Worm (Caenorhabditis elegans) whole organism, mixed stage, embryonic: ENCODE measurements around the gene T19C4.24.

Source experiments
- M03D4.4 ChIP-seq: sonication (generic microtip); optimal IDR thresholded peaks from 2 replicates; lab custom pipeline; 2017; ENCODE audit warnings: mild to moderate bottlenecking, missing genetic modification characterization, missing compliant biosample characterization
- bed-3 ChIP-seq: fragments of 200-800 bp; sonication (Bioruptor generic); optimal IDR thresholded peaks from 3 replicates; lab custom pipeline; 2018; ENCODE audit warnings: mild to moderate bottlenecking, missing genetic modification characterization, moderate library complexity, missing compliant biosample characterization
- ceh-39 ChIP-seq: fragments of 150-350 bp; optimal IDR thresholded peaks from 2 replicates; lab custom pipeline; 2014; ENCODE audit warnings: missing biosample characterization, missing genetic modification characterization
- ceh-43 ChIP-seq: fragments of 200-800 bp; sonication (Bioruptor generic); optimal IDR thresholded peaks from 2 replicates; lab custom pipeline; 2018; ENCODE audit warnings: mild to moderate bottlenecking, missing genetic modification characterization, moderate library complexity, missing compliant biosample characterization
- ceh-83 ChIP-seq: fragments of 200-800 bp; sonication (Bioruptor generic); optimal IDR thresholded peaks from 2 replicates; lab custom pipeline; 2018; ENCODE audit warnings: mild to moderate bottlenecking, missing genetic modification characterization, missing compliant biosample characterization
- ces-1 ChIP-seq: fragments of 150-350 bp; optimal IDR thresholded peaks from 2 replicates; lab custom pipeline; 2014; ENCODE audit warnings: missing biosample characterization, missing genetic modification reagents, missing genetic modification characterization
- drap-1 ChIP-seq: fragments of 200-800 bp; sonication (Bioruptor generic); optimal IDR thresholded peaks from 3 replicates; lab custom pipeline; 2018; ENCODE audit warnings: mild to moderate bottlenecking, missing genetic modification characterization, missing compliant biosample characterization
- elt-1 ChIP-seq: sonication (generic microtip); optimal IDR thresholded peaks from 2 replicates; lab custom pipeline; 2017; ENCODE audit warnings: missing genetic modification characterization, mild to moderate bottlenecking, missing compliant biosample characterization, antibody characterized with exemption, moderate library complexity, borderline replicate concordance; ENCODE audit not compliant: insufficient read depth
- flh-1 ChIP-seq: fragments of 200-800 bp; sonication (Bioruptor generic); optimal IDR thresholded peaks from 2 replicates; lab custom pipeline; 2018; ENCODE audit warnings: mild to moderate bottlenecking, missing genetic modification characterization, moderate library complexity, missing compliant biosample characterization
- ham-2 ChIP-seq: fragments of 200-800 bp; sonication (Bioruptor generic); optimal IDR thresholded peaks from 2 replicates; lab custom pipeline; 2018; ENCODE audit warnings: mild to moderate bottlenecking, missing genetic modification characterization, missing compliant biosample characterization
- hlh-1 ChIP-seq: fragments of 150-350 bp; optimal IDR thresholded peaks from 2 replicates; lab custom pipeline; 2014; ENCODE audit warnings: missing biosample characterization, missing genetic modification reagents, missing genetic modification characterization
- lin-13 ChIP-seq: fragments of 150-350 bp; optimal IDR thresholded peaks from 2 replicates; lab custom pipeline; 2014; ENCODE audit warnings: missing biosample characterization, missing genetic modification characterization
- lin-32 ChIP-seq: fragments of 200-800 bp; sonication (Bioruptor generic); optimal IDR thresholded peaks from 2 replicates; lab custom pipeline; 2018; ENCODE audit warnings: mild to moderate bottlenecking, missing genetic modification characterization, missing compliant biosample characterization
- lsy-2 ChIP-seq: fragments of 150-350 bp; optimal IDR thresholded peaks from 2 replicates; lab custom pipeline; 2014; ENCODE audit warnings: missing biosample characterization, missing genetic modification characterization
- mab-5 ChIP-seq: fragments of 150-350 bp; optimal IDR thresholded peaks from 2 replicates; lab custom pipeline; 2014; ENCODE audit warnings: missing biosample characterization, missing genetic modification characterization
- mep-1 ChIP-seq: fragments of 150-350 bp; optimal IDR thresholded peaks from 2 replicates; lab custom pipeline; 2017; ENCODE audit warnings: missing biosample characterization, missing genetic modification reagents, missing genetic modification characterization, inconsistent platforms
- mls-2 ChIP-seq: sonication (generic microtip); optimal IDR thresholded peaks from 2 replicates; lab custom pipeline; 2016; ENCODE audit warnings: mild to moderate bottlenecking, missing genetic modification characterization, moderate library complexity, missing compliant biosample characterization
- nhr-12 ChIP-seq: fragments of 150-350 bp; optimal IDR thresholded peaks from 2 replicates; lab custom pipeline; 2014; ENCODE audit warnings: missing biosample characterization, missing genetic modification characterization
- nhr-2 ChIP-seq: fragments of 150-350 bp; optimal IDR thresholded peaks from 2 replicates; lab custom pipeline; 2014; ENCODE audit warnings: missing biosample characterization, missing genetic modification characterization
- nhr-237 ChIP-seq: fragments of 150-350 bp; optimal IDR thresholded peaks from 2 replicates; lab custom pipeline; 2014; ENCODE audit warnings: missing biosample characterization, missing genetic modification characterization
- nhr-76 ChIP-seq: sonication (generic microtip); optimal IDR thresholded peaks from 2 replicates; lab custom pipeline; 2017; ENCODE audit warnings: missing biosample characterization, missing genetic modification characterization
- pha-4 ChIP-seq: fragments of 150-350 bp; optimal IDR thresholded peaks from 2 replicates; lab custom pipeline; 2018; ENCODE audit warnings: missing biosample characterization, missing genetic modification reagents, missing genetic modification characterization
- sem-2 ChIP-seq: fragments of 200-800 bp; sonication (Bioruptor generic); optimal IDR thresholded peaks from 2 replicates; lab custom pipeline; 2018; ENCODE audit warnings: mild to moderate bottlenecking, missing genetic modification characterization, missing compliant biosample characterization
- sptf-1 ChIP-seq: sonication (generic microtip); optimal IDR thresholded peaks from 2 replicates; lab custom pipeline; 2017; ENCODE audit warnings: mild to moderate bottlenecking, missing genetic modification characterization, moderate library complexity, missing compliant biosample characterization
- tbx-8 ChIP-seq: fragments of 200-800 bp; sonication (Bioruptor generic); optimal IDR thresholded peaks from 2 replicates; lab custom pipeline; 2018; ENCODE audit warnings: mild to moderate bottlenecking, missing genetic modification characterization, moderate library complexity, missing compliant biosample characterization
- unc-120 ChIP-seq: sonication (generic microtip); optimal IDR thresholded peaks from 2 replicates; lab custom pipeline; 2017; ENCODE audit warnings: missing genetic modification characterization, missing compliant biosample characterization; ENCODE audit not compliant: poor library complexity, severe bottlenecking
- unc-62 ChIP-seq: fragments of 150-350 bp; optimal IDR thresholded peaks from 2 replicates; lab custom pipeline; 2014; ENCODE audit warnings: missing biosample characterization, missing genetic modification reagents, missing genetic modification characterization
- zip-8 ChIP-seq: fragments of 150-350 bp; optimal IDR thresholded peaks from 2 replicates; lab custom pipeline; 2014; ENCODE audit warnings: missing biosample characterization, missing genetic modification characterization
- ztf-11 ChIP-seq: fragments of 150-350 bp; optimal IDR thresholded peaks from 2 replicates; lab custom pipeline; 2014; ENCODE audit warnings: missing biosample characterization, missing genetic modification characterization

T19C4.24 gene

DNA sequence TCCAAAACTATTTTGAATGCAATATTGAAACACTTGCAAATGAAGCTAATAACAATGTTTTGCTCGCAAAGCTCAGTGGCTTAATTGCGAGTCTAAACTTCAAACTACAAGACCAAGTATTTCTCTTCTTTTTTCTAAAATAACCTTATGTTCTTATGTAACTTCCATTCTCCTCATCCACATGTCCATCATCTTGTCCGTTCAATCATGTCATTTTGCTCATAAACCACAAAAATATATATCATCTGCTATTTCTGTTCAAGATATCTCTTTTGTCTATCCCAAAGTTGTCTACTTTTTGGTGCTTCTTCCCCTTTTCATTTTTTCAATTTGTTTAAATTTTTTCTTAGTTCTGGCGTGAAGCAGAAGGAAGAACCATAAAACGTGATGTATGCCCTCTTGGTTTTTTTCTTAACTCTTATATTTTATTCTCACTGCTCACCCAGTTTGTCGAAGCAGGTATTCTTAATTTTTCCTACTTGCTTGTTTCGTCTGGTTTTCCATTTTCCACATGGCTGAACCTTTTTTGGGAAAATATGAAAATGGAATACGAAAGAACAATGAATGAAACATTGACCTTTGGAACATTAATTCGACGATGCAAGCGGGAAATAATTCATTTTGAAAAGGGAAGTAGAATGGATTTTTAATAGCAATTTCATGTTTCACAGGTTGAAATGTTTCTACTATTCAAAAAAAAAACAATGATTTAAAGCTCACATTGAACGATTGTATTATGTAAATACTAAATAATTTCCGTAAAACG is 23.9 kb upstream of the T19C4.24 start:
- TF ChIP-seq ces-1 (GFP tag; lab: Kevin White, UChicago), result no peak
- no peak for TF ChIP-seq zip-8 (tag; lab: Kevin White, UChicago)
- TF ChIP-seq nhr-12, result no peak
- no peak for TF ChIP-seq ham-2 (GFP tag; lab: Kevin White, UChicago)

DNA sequence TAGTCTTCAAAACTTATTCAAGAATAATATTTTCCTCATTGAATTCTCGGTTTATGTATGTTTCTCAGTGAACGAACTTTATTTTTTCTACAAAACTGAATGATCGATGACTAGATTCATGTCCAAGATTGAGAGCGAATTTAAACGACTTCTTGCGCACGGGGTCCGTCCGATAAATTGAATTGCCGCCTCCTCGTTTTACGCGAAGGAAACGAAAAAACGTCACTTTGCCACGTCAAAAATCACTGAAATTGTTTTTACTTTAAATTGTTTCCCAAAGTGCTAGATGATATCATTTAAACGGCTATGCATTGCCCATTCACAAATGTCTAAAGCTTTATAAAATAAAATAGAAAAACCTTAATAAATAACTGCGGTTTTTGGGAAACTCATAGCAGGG is 20.9 kb upstream of the T19C4.24 start:
- TF ChIP-seq unc-62 (GFP tag; lab: Kevin White, UChicago), result no peak
- no peak for TF ChIP-seq hlh-1 (tag; lab: Kevin White, UChicago)
- TF ChIP-seq lin-32, result no peak
- TF ChIP-seq unc-120 (tag; lab: Kevin White, UChicago), result no peak
- TF ChIP-seq flh-1 (GFP tag; lab: Kevin White, UChicago), result no peak
- no peak for TF ChIP-seq bed-3 (GFP tag; lab: Kevin White, UChicago)
- no peak for TF ChIP-seq ceh-43 (GFP tag; lab: Kevin White, UChicago)
- TF ChIP-seq lin-13 (tag; lab: Kevin White, UChicago), result no peak
- TF ChIP-seq ham-2 (GFP tag; lab: Kevin White, UChicago), result no peak
- TF ChIP-seq ces-1 (GFP tag; lab: Kevin White, UChicago), result no peak
- no peak for TF ChIP-seq sptf-1 (tag; lab: Kevin White, UChicago)
- TF ChIP-seq ceh-83 (GFP tag; lab: Kevin White, UChicago), result no peak
- no peak for TF ChIP-seq mab-5 (tag; lab: Kevin White, UChicago)
- TF ChIP-seq lsy-2 (tag; lab: Kevin White, UChicago), result no peak
- no peak for TF ChIP-seq nhr-237 (tag; lab: Kevin White, UChicago)
- TF ChIP-seq elt-1, result no peak
- no peak for TF ChIP-seq ceh-39 (tag; lab: Kevin White, UChicago)
- TF ChIP-seq nhr-2 (tag; lab: Kevin White, UChicago), result no peak

ce11 chrV:11164475-11164874 is 17.7 kb upstream of the T19C4.24 start, which contains the start of gene srg-40:
srg-40 (minus strand) TSS chrV:11164575.
- TF ChIP-seq flh-1 (GFP tag; lab: Kevin White, UChicago), result no peak
- TF ChIP-seq tbx-8 (GFP tag; lab: Kevin White, UChicago), result no peak
- no peak for TF ChIP-seq pha-4 (tag; lab: Kevin White, UChicago)
- TF ChIP-seq mep-1, result no peak
- no peak for TF ChIP-seq ztf-11 (tag; lab: Kevin White, UChicago)
- TF ChIP-seq mab-5 (tag; lab: Kevin White, UChicago), result no peak
- no peak for TF ChIP-seq unc-120 (tag; lab: Kevin White, UChicago)
- no peak for TF ChIP-seq elt-1
- TF ChIP-seq nhr-76 (tag; lab: Kevin White, UChicago), result no peak
- TF ChIP-seq mls-2, result no peak
- TF ChIP-seq sptf-1 (tag; lab: Kevin White, UChicago), result no peak
- TF ChIP-seq nhr-2 (tag; lab: Kevin White, UChicago), result no peak
- TF ChIP-seq nhr-12, result no peak
- TF ChIP-seq ceh-43 (GFP tag; lab: Kevin White, UChicago), result no peak
- TF ChIP-seq ham-2 (GFP tag; lab: Kevin White, UChicago), result no peak

ce11 chrV:11161791-11162190 is 15.0 kb upstream of the T19C4.24 start, which contains the start of gene srg-41:
srg-41 (minus strand) TSS chrV:11161891.
- TF ChIP-seq mep-1, result no peak
- TF ChIP-seq nhr-76 (tag; lab: Kevin White, UChicago), result no peak
- no peak for TF ChIP-seq sptf-1 (tag; lab: Kevin White, UChicago)
- TF ChIP-seq bed-3 (GFP tag; lab: Kevin White, UChicago), result no peak

DNA sequence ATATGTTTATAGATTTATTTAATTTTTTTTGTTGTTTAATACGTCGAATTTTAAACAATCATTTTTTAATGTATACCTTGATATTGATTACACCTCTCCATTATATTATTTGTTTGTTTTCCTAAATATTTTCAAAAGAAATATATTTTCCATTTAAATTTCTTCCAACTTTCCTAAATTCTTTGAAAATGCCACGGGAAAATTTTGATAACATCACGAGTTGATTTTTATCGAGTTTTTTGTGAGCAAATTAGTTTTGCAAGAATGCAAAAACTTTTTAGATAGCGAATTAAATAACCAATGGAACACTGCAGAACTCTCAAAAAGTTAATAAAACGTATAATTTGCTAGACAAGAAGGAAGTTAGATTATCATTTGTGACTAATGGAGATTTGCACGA is 11.1 kb upstream of the T19C4.24 start, which contains the start of gene srg-42:
TSS of gene srg-42 (minus strand) at position 101 of the 400 bp plus-strand sequence.
- TF ChIP-seq lsy-2 (tag; lab: Kevin White, UChicago), result no peak
- no peak for TF ChIP-seq pha-4 (tag; lab: Kevin White, UChicago)
- TF ChIP-seq ceh-43 (GFP tag; lab: Kevin White, UChicago), result no peak
- no peak for TF ChIP-seq M03D4.4 (tag; lab: Kevin White, UChicago)
- TF ChIP-seq bed-3 (GFP tag; lab: Kevin White, UChicago), result no peak
- TF ChIP-seq sem-2, result no peak
- no peak for TF ChIP-seq ceh-39 (tag; lab: Kevin White, UChicago)
- no peak for TF ChIP-seq drap-1
- TF ChIP-seq unc-120 (tag; lab: Kevin White, UChicago), result no peak
